Worm (Caenorhabditis elegans) whole organism, young adult: ENCODE measurements around the gene mut-14.

ENCODE experiments used
- B0019.2 ChIP-seq: fragments of 200-800 bp; sonication (Bioruptor generic); conservative IDR thresholded peaks from 2 replicates; pipeline ENCODE4 v1.3.6; 2022; ENCODE audit warnings: missing genetic modification reagents, missing genetic modification characterization, missing compliant biosample characterization
- B0035.1 ChIP-seq: sonication (generic microtip); optimal IDR thresholded peaks from 2 replicates; lab custom pipeline; 2016; ENCODE audit warnings: missing genetic modification characterization, mild to moderate bottlenecking, missing compliant biosample characterization, missing genotype, missing genetic modification reagents
- B0261.1 ChIP-seq: sonication (generic microtip); optimal IDR thresholded peaks from 2 replicates; lab custom pipeline; 2016; ENCODE audit warnings: mild to moderate bottlenecking, missing genetic modification characterization, moderate library complexity, missing compliant biosample characterization
- C17E4.6 ChIP-seq: fragments of 200-800 bp; sonication (Bioruptor generic); IDR thresholded peaks from 2 replicates; pipeline ENCODE4 v1.3.6; 2022; ENCODE audit warnings: missing genetic modification reagents, missing genetic modification characterization, missing compliant biosample characterization
- F22D6.2 ChIP-seq: sonication (generic microtip); optimal IDR thresholded peaks from 2 replicates; lab custom pipeline; 2016; ENCODE audit warnings: mild to moderate bottlenecking, missing genetic modification characterization, missing compliant biosample characterization
- F55B11.4 ChIP-seq: sonication (generic microtip); optimal IDR thresholded peaks from 2 replicates; lab custom pipeline; 2016; ENCODE audit warnings: missing compliant biosample characterization, missing genetic modification characterization, borderline replicate concordance; ENCODE audit not compliant: insufficient read depth
- Y53F4B.3 ChIP-seq: fragments of 200-800 bp; sonication (Bioruptor generic); IDR thresholded peaks from 2 replicates; pipeline ENCODE4 v1.3.6; 2022; ENCODE audit warnings: missing genetic modification reagents, missing genetic modification characterization, missing compliant biosample characterization
- akir-1 ChIP-seq: fragments of 200-800 bp; sonication (Bioruptor generic); optimal IDR thresholded peaks from 2 replicates; lab custom pipeline; 2018; ENCODE audit warnings: mild to moderate bottlenecking, missing genetic modification characterization, moderate library complexity, missing compliant biosample characterization
- atf-7 ChIP-seq: sonication (generic microtip); optimal IDR thresholded peaks from 2 replicates; lab custom pipeline; 2017; ENCODE audit warnings: mild to moderate bottlenecking, missing genetic modification characterization, missing compliant biosample characterization
- athp-1 ChIP-seq: sonication (generic microtip); optimal IDR thresholded peaks from 2 replicates; lab custom pipeline; 2017; ENCODE audit warnings: mild to moderate bottlenecking, missing genetic modification characterization, missing compliant biosample characterization
- attf-5 ChIP-seq: fragments of 200-800 bp; sonication (Bioruptor generic); optimal IDR thresholded peaks from 2 replicates; lab custom pipeline; 2018; ENCODE audit warnings: mild to moderate bottlenecking, missing genetic modification characterization, missing compliant biosample characterization
- bed-1 ChIP-seq: fragments of 200-800 bp; sonication (Bioruptor generic); IDR thresholded peaks from 2 replicates; pipeline ENCODE4 v1.3.6; 2022; ENCODE audit warnings: missing genetic modification reagents, missing genetic modification characterization, missing compliant biosample characterization
- cebp-1 ChIP-seq, 2 experiments: fragments of 200-800 bp in 1 of 2; sonication (Bioruptor generic) in 1 of 2; sonication (generic microtip) in 1 of 2; IDR thresholded peaks in 1 of 2; optimal IDR thresholded peaks in 1 of 2; 2 replicates each; pipeline versions ENCODE4 v1.3.6 to Lab custom; 2017 to 2022; ENCODE audit warnings: missing compliant biosample characterization in 2 of 2, missing genetic modification characterization in 2 of 2, mild to moderate bottlenecking in 1 of 2, missing genetic modification reagents in 1 of 2, moderate library complexity in 1 of 2
- cebp-2 ChIP-seq: fragments of 200-800 bp; sonication (Bioruptor generic); IDR thresholded peaks from 2 replicates; pipeline ENCODE4 v1.3.6; 2022; ENCODE audit warnings: missing genetic modification characterization, missing compliant biosample characterization
- ceh-91 ChIP-seq: fragments of 200-800 bp; sonication (Bioruptor generic); IDR thresholded peaks from 2 replicates; pipeline ENCODE4 v1.3.6; 2022; ENCODE audit warnings: missing genetic modification reagents, missing genetic modification characterization, missing compliant biosample characterization
- die-1 ChIP-seq: sonication (generic microtip); optimal IDR thresholded peaks from 2 replicates; lab custom pipeline; 2016; ENCODE audit warnings: missing genotype, mild to moderate bottlenecking, missing genetic modification characterization, missing compliant biosample characterization
- dox-1 ChIP-seq: fragments of 200-800 bp; sonication (Bioruptor generic); IDR thresholded peaks from 2 replicates; pipeline ENCODE4 v1.3.6; 2022; ENCODE audit warnings: missing genetic modification reagents, missing genetic modification characterization, missing compliant biosample characterization
- dpl-1 ChIP-seq: fragments of 150-350 bp; optimal IDR thresholded peaks from 2 replicates; lab custom pipeline; 2014; ENCODE audit warnings: missing biosample characterization, missing genetic modification reagents, missing genetic modification characterization
- egl-44 ChIP-seq: fragments of 200-800 bp; sonication (Bioruptor generic); IDR thresholded peaks from 2 replicates; pipeline ENCODE4 v1.3.6; 2022; ENCODE audit warnings: missing genetic modification reagents, missing genetic modification characterization, missing compliant biosample characterization
- egrh-3 ChIP-seq: fragments of 200-800 bp; sonication (Bioruptor generic); IDR thresholded peaks from 2 replicates; pipeline ENCODE4 v1.3.6; 2022; ENCODE audit warnings: missing genetic modification reagents, missing genetic modification characterization, missing compliant biosample characterization
- ets-4 ChIP-seq: fragments of 200-800 bp; sonication (Bioruptor generic); optimal IDR thresholded peaks from 2 replicates; lab custom pipeline; 2018; ENCODE audit warnings: mild to moderate bottlenecking, missing genetic modification characterization, missing compliant biosample characterization
- gei-17 ChIP-seq: fragments of 200-800 bp; sonication (Bioruptor generic); optimal IDR thresholded peaks from 2 replicates; lab custom pipeline; 2018; ENCODE audit warnings: mild to moderate bottlenecking, missing genetic modification characterization, missing compliant biosample characterization
- hmg-1.2 ChIP-seq: fragments of 200-800 bp; sonication (Bioruptor generic); IDR thresholded peaks from 2 replicates; pipeline ENCODE4 v1.3.6; 2022; ENCODE audit warnings: missing genetic modification reagents, missing genetic modification characterization, missing compliant biosample characterization
- hmg-20 ChIP-seq: fragments of 200-800 bp; sonication (Bioruptor generic); IDR thresholded peaks from 2 replicates; pipeline ENCODE4 v1.3.6; 2022; ENCODE audit warnings: missing genetic modification reagents, missing genetic modification characterization, missing compliant biosample characterization
- lag-1 ChIP-seq: fragments of 200-800 bp; sonication (Bioruptor generic); IDR thresholded peaks from 2 replicates; pipeline ENCODE4 v1.3.6; 2022; ENCODE audit warnings: missing genetic modification reagents, missing genetic modification characterization, missing compliant biosample characterization
- let-526 ChIP-seq: fragments of 200-800 bp; sonication (Bioruptor generic); IDR thresholded peaks from 2 replicates; pipeline ENCODE4 v1.3.6; 2022; ENCODE audit warnings: missing genetic modification reagents, missing genetic modification characterization, missing compliant biosample characterization
- lin-40 ChIP-seq: sonication (generic microtip); optimal IDR thresholded peaks from 2 replicates; lab custom pipeline; 2016; ENCODE audit warnings: missing genetic modification characterization, mild to moderate bottlenecking, missing compliant biosample characterization, missing genotype, missing genetic modification reagents
- mel-28 ChIP-seq: sonication (generic microtip); optimal IDR thresholded peaks from 2 replicates; lab custom pipeline; 2016; ENCODE audit warnings: borderline replicate concordance, mild to moderate bottlenecking, missing genetic modification characterization, missing compliant biosample characterization
- mes-4 ChIP-seq: sonication (generic microtip); optimal IDR thresholded peaks from 2 replicates; lab custom pipeline; 2016; ENCODE audit warnings: missing genotype, missing genetic modification characterization, missing compliant biosample characterization
- nfya-1 ChIP-seq: sonication (generic microtip); optimal IDR thresholded peaks from 2 replicates; lab custom pipeline; 2017; ENCODE audit warnings: antibody characterized with exemption, missing compliant biosample characterization, missing genetic modification characterization, borderline replicate concordance; ENCODE audit not compliant: insufficient read depth
- nhr-90 ChIP-seq: sonication (generic microtip); optimal IDR thresholded peaks from 2 replicates; lab custom pipeline; 2016; ENCODE audit warnings: missing genotype, mild to moderate bottlenecking, missing genetic modification characterization, missing compliant biosample characterization
- pbrm-1 ChIP-seq: fragments of 200-800 bp; sonication (Bioruptor generic); IDR thresholded peaks from 2 replicates; pipeline ENCODE4 v1.3.6; 2022; ENCODE audit warnings: missing genetic modification reagents, missing genetic modification characterization, missing compliant biosample characterization
- rec-8 ChIP-seq, 2 experiments: sonication (generic microtip); optimal IDR thresholded peaks; 2 replicates each; lab custom pipeline; 2016; ENCODE audit warnings: mild to moderate bottlenecking in 2 of 2, missing genetic modification characterization in 2 of 2, missing genetic modification reagents in 2 of 2, missing genotype in 2 of 2, missing biosample characterization in 1 of 2, missing compliant biosample characterization in 1 of 2, moderate library complexity in 1 of 2
- repo-1 ChIP-seq: sonication (generic microtip); optimal IDR thresholded peaks from 2 replicates; lab custom pipeline; 2017; ENCODE audit warnings: mild to moderate bottlenecking, missing genetic modification characterization, missing compliant biosample characterization
- sea-2 ChIP-seq: fragments of 200-800 bp; sonication (Bioruptor generic); IDR thresholded peaks from 2 replicates; pipeline ENCODE4 v1.3.6; 2022; ENCODE audit warnings: missing genetic modification characterization, missing compliant biosample characterization
- snpc-1.3 ChIP-seq: sonication (generic microtip); optimal IDR thresholded peaks from 2 replicates; lab custom pipeline; 2017; ENCODE audit warnings: missing genetic modification characterization, mild to moderate bottlenecking, missing compliant biosample characterization, antibody characterized with exemption, moderate library complexity, missing genotype, missing genetic modification reagents; ENCODE audit not compliant: insufficient read depth
- sptf-2 ChIP-seq: fragments of 200-800 bp; sonication (Bioruptor generic); optimal IDR thresholded peaks from 2 replicates; lab custom pipeline; 2018; ENCODE audit warnings: mild to moderate bottlenecking, missing genetic modification characterization, missing compliant biosample characterization
- tlf-1 ChIP-seq: fragments of 200-800 bp; sonication (Bioruptor generic); optimal IDR thresholded peaks from 2 replicates; lab custom pipeline; 2018; ENCODE audit warnings: mild to moderate bottlenecking, missing genetic modification characterization, missing compliant biosample characterization
- unc-62 ChIP-seq: fragments of 150-350 bp; optimal IDR thresholded peaks from 2 replicates; lab custom pipeline; 2014; ENCODE audit warnings: missing biosample characterization, missing genetic modification reagents, missing genetic modification characterization
- zfh-2 ChIP-seq: fragments of 200-800 bp; sonication (Bioruptor generic); conservative IDR thresholded peaks from 2 replicates; pipeline ENCODE4 v1.3.6; 2022; ENCODE audit warnings: missing genetic modification reagents, missing genetic modification characterization, missing compliant biosample characterization
- ztf-28 ChIP-seq: fragments of 200-800 bp; sonication (Bioruptor generic); IDR thresholded peaks from 2 replicates; pipeline ENCODE4 v1.3.6; 2022; ENCODE audit warnings: missing genetic modification reagents, missing genetic modification characterization, missing compliant biosample characterization

Gene mut-14

DNA sequence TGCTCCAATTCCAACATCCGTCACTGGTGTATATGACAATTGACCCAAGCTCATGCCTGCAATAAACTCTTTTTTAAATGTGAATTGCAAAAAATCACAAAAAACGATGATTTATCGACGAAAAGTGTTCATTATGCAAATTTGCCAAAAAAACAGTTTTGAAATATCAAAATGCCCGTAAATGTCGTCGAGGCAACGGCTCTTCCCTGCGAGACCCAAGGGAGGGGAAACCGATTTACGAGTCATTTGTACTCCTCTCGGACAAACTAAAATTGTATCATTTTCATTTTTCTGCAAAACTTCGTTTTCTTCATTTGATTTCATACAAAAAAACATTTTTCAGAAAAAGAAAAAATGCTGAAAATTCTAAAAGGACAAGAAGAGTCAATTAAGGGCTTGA, 24.0 kb upstream of the mut-14 start, which contains the start of the genes hmgs-1 and F25B4.4 (continued):
- TF ChIP-seq rec-8 (tag; optimal IDR thresholded peaks at IDR 0.05; lab: Kevin White, UChicago) (no peak), nhr-90 (tag; lab: Kevin White, UChicago) (no peak), B0019.2 (GFP tag; lab: Robert Waterston, UW) (peak; percentile 86), athp-1 (tag; lab: Kevin White, UChicago) (no peak), snpc-1.3 (tag; lab: Kevin White, UChicago) (peak; percentile 72), ceh-91 (peak; percentile 75), B0261.1 (tag; lab: Kevin White, UChicago) (no peak), bed-1 (GFP tag; lab: Robert Waterston, UW) (no peak), lin-40 (tag; lab: Kevin White, UChicago) (peak; percentile 84), dpl-1 (GFP tag; lab: Kevin White, UChicago) (peak; percentile 43), hmg-20 (GFP tag; lab: Robert Waterston, UW) (peak; percentile 47; the same call in 1 of the 2 replicates), F22D6.2 (no peak), ztf-28 (GFP tag; lab: Robert Waterston, UW) (0 out of 2 replicates have a peak, but pooled peaks have one; percentile 54), sea-2 (no peak), B0035.1 (tag; lab: Kevin White, UChicago) (no peak), lag-1 (GFP tag; lab: Robert Waterston, UW) (no peak), F55B11.4 (tag; lab: Kevin White, UChicago) (no peak), attf-5 (GFP tag; lab: Kevin White, UChicago) (peak; percentile 93), C17E4.6 (no peak), akir-1 (GFP tag; lab: Kevin White, UChicago) (no peak), mel-28 (tag; lab: Kevin White, UChicago) (no peak), cebp-1 (GFP tag; IDR thresholded peaks at IDR 0.05; lab: Robert Waterston, UW) (peak; percentile 58; the same call in 1 of the 2 replicates), cebp-1 (tag; optimal IDR thresholded peaks at IDR 0.05; lab: Kevin White, UChicago) (peak; percentile 84), let-526 (GFP tag; lab: Robert Waterston, UW) (no peak), mes-4 (no peak), hmg-1.2 (GFP tag; lab: Robert Waterston, UW) (peak; percentile 55), atf-7 (tag; lab: Kevin White, UChicago) (no peak), egrh-3 (GFP tag; lab: Robert Waterston, UW) (peak; percentile 42), ets-4 (no peak), Y53F4B.3 (GFP tag; lab: Robert Waterston, UW) (no peak), repo-1 (tag; lab: Kevin White, UChicago) (no peak), sptf-2 (GFP tag; lab: Kevin White, UChicago) (no peak), gei-17 (GFP tag; lab: Kevin White, UChicago) (peak; percentile 23), dox-1 (GFP tag; lab: Robert Waterston, UW) (peak; percentile 85), pbrm-1 (GFP tag; lab: Robert Waterston, UW) (peak; percentile 83), die-1 (tag; lab: Kevin White, UChicago) (no peak), cebp-2 (no peak), zfh-2 (GFP tag; lab: Robert Waterston, UW) (no peak), unc-62 (GFP tag; lab: Kevin White, UChicago) (no peak), egl-44 (GFP tag; lab: Robert Waterston, UW) (no peak), nfya-1 (tag; lab: Kevin White, UChicago) (no peak), tlf-1 (GFP tag; lab: Kevin White, UChicago) (peak; percentile 77)
